Worm (Caenorhabditis elegans) whole organism, L1 larva: Measurements from ENCODE around the gene T23G5.2.

ENCODE experiments used
- C04F5.9 ChIP-seq: sonication (generic microtip); optimal IDR thresholded peaks from 2 replicates; lab custom pipeline; 2016; ENCODE audit warnings: missing genetic modification characterization, missing compliant biosample characterization
- C16A3.4 ChIP-seq: fragments of 150-350 bp; optimal IDR thresholded peaks from 2 replicates; lab custom pipeline; 2014; ENCODE audit warnings: missing biosample characterization, missing genetic modification characterization
- F16B12.6 ChIP-seq: fragments of 150-350 bp; optimal IDR thresholded peaks from 2 replicates; lab custom pipeline; 2014; ENCODE audit warnings: missing biosample characterization, missing genetic modification characterization
- Y116A8C.19 ChIP-seq: sonication (generic microtip); optimal IDR thresholded peaks from 2 replicates; lab custom pipeline; 2016; ENCODE audit warnings: missing compliant biosample characterization, missing genetic modification characterization, borderline replicate concordance
- aha-1 ChIP-seq: fragments of 150-350 bp; optimal IDR thresholded peaks from 2 replicates; lab custom pipeline; 2014; ENCODE audit warnings: missing biosample characterization, missing genetic modification characterization
- alr-1 ChIP-seq: fragments of 200-800 bp; sonication (Bioruptor generic); optimal IDR thresholded peaks from 2 replicates; lab custom pipeline; 2018; ENCODE audit warnings: borderline replicate concordance, mild to moderate bottlenecking, missing genetic modification characterization, missing compliant biosample characterization
- aly-2 ChIP-seq: fragments of 150-350 bp; optimal IDR thresholded peaks from 2 replicates; lab custom pipeline; 2014; ENCODE audit warnings: missing biosample characterization, missing genetic modification characterization
- ceh-63 ChIP-seq: fragments of 200-800 bp; sonication (Bioruptor generic); optimal IDR thresholded peaks from 2 replicates; lab custom pipeline; 2018; ENCODE audit warnings: mild to moderate bottlenecking, missing genetic modification characterization, missing compliant biosample characterization
- ceh-8 ChIP-seq: fragments of 200-800 bp; sonication (Bioruptor generic); optimal IDR thresholded peaks from 2 replicates; lab custom pipeline; 2018; ENCODE audit warnings: mild to moderate bottlenecking, missing genetic modification characterization, moderate library complexity, missing compliant biosample characterization
- ceh-82 ChIP-seq, 3 experiments: fragments of 150-350 bp in 1 of 3; sonication (generic microtip) in 2 of 3; optimal IDR thresholded peaks; 2 replicates each; lab custom pipeline; 2014 to 2017; ENCODE audit warnings: missing biosample characterization in 3 of 3, missing genetic modification characterization in 3 of 3
- ceh-88 ChIP-seq: fragments of 200-800 bp; sonication (Bioruptor generic); IDR thresholded peaks from 2 replicates; pipeline ENCODE4 v1.3.6; 2022; ENCODE audit warnings: missing genetic modification characterization, missing compliant biosample characterization
- ceh-90 ChIP-seq: sonication (generic microtip); optimal IDR thresholded peaks from 2 replicates; lab custom pipeline; 2016; ENCODE audit warnings: missing genetic modification characterization, missing compliant biosample characterization
- ces-1 ChIP-seq: fragments of 150-350 bp; optimal IDR thresholded peaks from 2 replicates; lab custom pipeline; 2014; ENCODE audit warnings: missing biosample characterization, missing genetic modification reagents, missing genetic modification characterization
- dpl-1 ChIP-seq, 3 experiments: fragments of 150-350 bp in 2 of 3; sonication (generic microtip) in 1 of 3; optimal IDR thresholded peaks; 2 replicates each; lab custom pipeline; 2014 to 2017; ENCODE audit warnings: missing biosample characterization in 3 of 3, missing genetic modification characterization in 3 of 3, missing genetic modification reagents in 3 of 3
- efl-3 ChIP-seq: fragments of 200-800 bp; sonication (Bioruptor generic); optimal IDR thresholded peaks from 2 replicates; lab custom pipeline; 2018; ENCODE audit warnings: mild to moderate bottlenecking, missing genetic modification characterization, missing compliant biosample characterization
- egl-13 ChIP-seq: sonication (generic microtip); optimal IDR thresholded peaks from 2 replicates; lab custom pipeline; 2016; ENCODE audit warnings: missing genotype, missing genetic modification reagents, missing genetic modification characterization, missing compliant biosample characterization
- elt-3 ChIP-seq, 6 experiments: fragments of 150-350 bp in 1 of 6; sonication (generic microtip); optimal IDR thresholded peaks; 2 replicates each; lab custom pipeline; 2017 to 2018; ENCODE audit warnings: missing biosample characterization in 6 of 6, missing genetic modification characterization in 6 of 6, inconsistent platforms in 1 of 6
- ets-5 ChIP-seq: fragments of 200-800 bp; sonication (Bioruptor generic); IDR thresholded peaks from 2 replicates; pipeline ENCODE4 v1.3.6; 2022; ENCODE audit warnings: missing genetic modification characterization, missing compliant biosample characterization
- fkh-10 ChIP-seq: sonication (generic microtip); optimal IDR thresholded peaks from 2 replicates; lab custom pipeline; 2017; ENCODE audit warnings: missing biosample characterization, missing genetic modification reagents, missing genetic modification characterization
- fkh-4 ChIP-seq: sonication (generic microtip); optimal IDR thresholded peaks from 2 replicates; lab custom pipeline; 2016; ENCODE audit warnings: missing compliant biosample characterization, missing genetic modification characterization, borderline replicate concordance
- fos-1 ChIP-seq: fragments of 150-350 bp; optimal IDR thresholded peaks from 2 replicates; lab custom pipeline; 2014; ENCODE audit warnings: missing biosample characterization, missing genetic modification characterization
- grh-1 ChIP-seq: fragments of 200-800 bp; sonication (Bioruptor generic); IDR thresholded peaks from 2 replicates; pipeline ENCODE4 v1.3.6; 2022; ENCODE audit warnings: missing genetic modification reagents, missing genetic modification characterization, missing compliant biosample characterization
- hlh-4 ChIP-seq: sonication (generic microtip); optimal IDR thresholded peaks from 2 replicates; lab custom pipeline; 2016; ENCODE audit warnings: mild to moderate bottlenecking, missing genetic modification characterization, missing compliant biosample characterization
- irx-1 ChIP-seq: sonication (generic microtip); optimal IDR thresholded peaks from 2 replicates; lab custom pipeline; 2016; ENCODE audit warnings: missing genetic modification characterization, missing compliant biosample characterization
- isw-1 ChIP-seq: fragments of 200-800 bp; sonication (Bioruptor generic); IDR thresholded peaks from 2 replicates; pipeline ENCODE4 v1.3.6; 2022; ENCODE audit warnings: missing genetic modification characterization, missing compliant biosample characterization
- lin-14 ChIP-seq: fragments of 200-800 bp; sonication (Bioruptor generic); optimal IDR thresholded peaks from 2 replicates; lab custom pipeline; 2018; ENCODE audit warnings: mild to moderate bottlenecking, missing genetic modification characterization, moderate library complexity, missing compliant biosample characterization
- lin-15B ChIP-seq: fragments of 150-350 bp; sonication (generic microtip); optimal IDR thresholded peaks from 3 replicates; lab custom pipeline; 2014; ENCODE audit warnings: missing biosample characterization, missing genetic modification characterization
- lin-35 ChIP-seq, 2 experiments: fragments of 150-350 bp; optimal IDR thresholded peaks; 2 replicates each; lab custom pipeline; 2014; ENCODE audit warnings: missing biosample characterization in 2 of 2, missing genetic modification characterization in 2 of 2, missing genetic modification reagents in 2 of 2
- lir-3 ChIP-seq: sonication (generic microtip); optimal IDR thresholded peaks from 2 replicates; lab custom pipeline; 2016; ENCODE audit warnings: mild to moderate bottlenecking, missing genetic modification characterization, moderate library complexity, missing compliant biosample characterization; ENCODE audit not compliant: poor library complexity
- lsy-2 ChIP-seq, 2 experiments: fragments of 150-350 bp; optimal IDR thresholded peaks; 2 replicates each; lab custom pipeline; 2014; ENCODE audit warnings: missing biosample characterization in 2 of 2, missing genetic modification characterization in 2 of 2
- mdl-1 ChIP-seq, 2 experiments: fragments of 150-350 bp; optimal IDR thresholded peaks; 2 replicates each; lab custom pipeline; 2014 to 2017; ENCODE audit warnings: missing biosample characterization in 2 of 2, missing genetic modification characterization in 2 of 2, inconsistent platforms in 1 of 2
- mep-1 ChIP-seq: fragments of 150-350 bp; optimal IDR thresholded peaks from 2 replicates; lab custom pipeline; 2014; ENCODE audit warnings: missing biosample characterization, missing genetic modification characterization
- nhr-11 ChIP-seq: fragments of 150-350 bp; optimal IDR thresholded peaks from 2 replicates; lab custom pipeline; 2014; ENCODE audit warnings: missing biosample characterization, missing genetic modification characterization
- nhr-12 ChIP-seq: sonication (generic microtip); optimal IDR thresholded peaks from 2 replicates; lab custom pipeline; 2017; ENCODE audit warnings: missing biosample characterization, missing genetic modification characterization
- nhr-28 ChIP-seq: fragments of 150-350 bp; optimal IDR thresholded peaks from 2 replicates; lab custom pipeline; 2014; ENCODE audit warnings: missing biosample characterization, missing genetic modification characterization
- nhr-47 ChIP-seq: sonication (generic microtip); optimal IDR thresholded peaks from 2 replicates; lab custom pipeline; 2016; ENCODE audit warnings: mild to moderate bottlenecking, missing genetic modification characterization, moderate library complexity, missing compliant biosample characterization
- nhr-76 ChIP-seq: sonication (generic microtip); optimal IDR thresholded peaks from 2 replicates; lab custom pipeline; 2017; ENCODE audit warnings: missing biosample characterization, missing genetic modification characterization
- rnt-1 ChIP-seq: sonication (generic microtip); optimal IDR thresholded peaks from 2 replicates; lab custom pipeline; 2016; ENCODE audit warnings: mild to moderate bottlenecking, missing genetic modification characterization, moderate library complexity, missing compliant biosample characterization
- skn-1 ChIP-seq: fragments of 150-350 bp; optimal IDR thresholded peaks from 2 replicates; lab custom pipeline; 2014; ENCODE audit warnings: missing biosample characterization, missing genetic modification characterization
- sup-37 ChIP-seq: fragments of 200-800 bp; sonication (Bioruptor generic); optimal IDR thresholded peaks from 2 replicates; lab custom pipeline; 2018; ENCODE audit warnings: mild to moderate bottlenecking, missing genetic modification characterization, missing compliant biosample characterization
- tbx-2 ChIP-seq: sonication (generic microtip); optimal IDR thresholded peaks from 2 replicates; lab custom pipeline; 2016; ENCODE audit warnings: missing genetic modification characterization, missing compliant biosample characterization
- tlp-1 ChIP-seq: fragments of 150-350 bp; optimal IDR thresholded peaks from 2 replicates; lab custom pipeline; 2014; ENCODE audit warnings: missing biosample characterization, missing genetic modification characterization
- unc-130 ChIP-seq: fragments of 150-350 bp; optimal IDR thresholded peaks from 2 replicates; lab custom pipeline; 2017; ENCODE audit warnings: missing biosample characterization, missing genetic modification characterization, inconsistent platforms
- unc-30 ChIP-seq: sonication (generic microtip); optimal IDR thresholded peaks from 2 replicates; lab custom pipeline; 2017; ENCODE audit warnings: missing biosample characterization, missing genetic modification characterization
- unc-98 ChIP-seq: fragments of 200-800 bp; sonication (Bioruptor generic); IDR thresholded peaks from 2 replicates; pipeline ENCODE4 v1.3.6; 2022; ENCODE audit warnings: missing genetic modification characterization, missing compliant biosample characterization
- xbp-1 ChIP-seq: sonication (generic microtip); optimal IDR thresholded peaks from 2 replicates; lab custom pipeline; 2016; ENCODE audit warnings: missing genetic modification characterization, missing compliant biosample characterization
- zip-4 ChIP-seq: fragments of 200-800 bp; sonication (Bioruptor generic); optimal IDR thresholded peaks from 2 replicates; lab custom pipeline; 2018; ENCODE audit warnings: mild to moderate bottlenecking, missing genetic modification characterization, moderate library complexity, missing compliant biosample characterization
- ztf-11 ChIP-seq, 2 experiments: sonication (generic microtip); optimal IDR thresholded peaks; 2 replicates each; lab custom pipeline; 2016 to 2017; ENCODE audit warnings: missing genetic modification characterization in 2 of 2, missing biosample characterization in 1 of 2, missing compliant biosample characterization in 1 of 2

Gene T23G5.2

DNA sequence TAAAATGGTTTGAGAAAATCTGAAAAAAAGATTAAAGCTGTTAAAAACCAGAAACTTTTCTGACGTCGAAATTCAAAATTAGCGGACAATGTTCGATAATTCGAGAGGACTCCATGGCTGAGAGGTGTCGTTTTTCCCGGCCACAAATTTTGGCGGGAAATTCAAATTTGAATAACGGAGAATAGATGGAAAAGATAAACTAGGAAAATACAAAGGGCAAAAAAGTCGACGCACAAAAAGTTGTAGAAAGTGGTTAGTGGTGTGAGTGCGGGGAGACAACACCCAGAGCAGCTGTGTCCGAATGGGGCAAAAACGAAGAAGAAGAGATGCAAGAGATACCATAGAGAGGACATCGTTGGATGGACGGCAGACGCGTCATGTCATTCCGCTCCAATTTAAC is 45.0 kb downstream of the T23G5.2 start, which contains the start of gene cls-3 (continued):
- TF ChIP-seq tbx-2 (tag; lab: Kevin White, UChicago) (peak; percentile 25), tlp-1 (tag; lab: Kevin White, UChicago) (no peak), ces-1 (GFP tag; lab: Kevin White, UChicago) (no peak), grh-1 (GFP tag; lab: Robert Waterston, UW) (no peak), mep-1 (tag; lab: Kevin White, UChicago) (peak; percentile 27), C16A3.4 (tag; lab: Kevin White, UChicago) (peak; percentile 56), egl-13 (tag; lab: Kevin White, UChicago) (peak; percentile 13), fkh-4 (tag; lab: Kevin White, UChicago) (peak; percentile 5), dpl-1 (GFP tag; optimal IDR thresholded peaks at IDR 0.05; lab: Kevin White, UChicago) (peak; percentile 88 to 92 (median 90)), nhr-28 (tag; lab: Kevin White, UChicago) (no peak), mdl-1 (tag; optimal IDR thresholded peaks at IDR 0.05; lab: Kevin White, UChicago) (no peak), ztf-11 (tag; optimal IDR thresholded peaks at IDR 0.05; lab: Kevin White, UChicago) (peak in 1 of 2 experiments; percentile 45), irx-1 (tag; lab: Kevin White, UChicago) (peak; percentile 33), ceh-90 (tag; lab: Kevin White, UChicago) (no peak), ceh-8 (GFP tag; lab: Kevin White, UChicago) (peak; percentile 52), nhr-11 (tag; lab: Kevin White, UChicago) (no peak), C04F5.9 (tag; lab: Kevin White, UChicago) (no peak), ceh-88 (GFP tag; lab: Robert Waterston, UW) (no peak), hlh-4 (no peak), lin-14 (GFP tag; lab: Kevin White, UChicago) (peak; percentile 68), Y116A8C.19 (tag; lab: Kevin White, UChicago) (no peak), unc-30 (tag; lab: Kevin White, UChicago) (no peak), nhr-76 (tag; lab: Kevin White, UChicago) (no peak), lin-15B (tag; lab: Kevin White, UChicago) (no peak), isw-1 (GFP tag; lab: Robert Waterston, UW) (peak; percentile 34; the same call in 1 of the 2 replicates), lsy-2 (tag; optimal IDR thresholded peaks at IDR 0.05; lab: Kevin White, UChicago) (peak; percentile 61 to 76), elt-3 (tag; optimal IDR thresholded peaks at IDR 0.05; lab: Kevin White, UChicago) (no peak), ceh-82 (tag; optimal IDR thresholded peaks at IDR 0.05; lab: Kevin White, UChicago) (no peak), lir-3 (tag; lab: Kevin White, UChicago) (peak; percentile 65), fkh-10 (GFP tag; lab: Kevin White, UChicago) (no peak), nhr-12 (no peak), skn-1 (tag; lab: Kevin White, UChicago) (no peak), zip-4 (GFP tag; lab: Kevin White, UChicago) (no peak), unc-130 (no peak), nhr-47 (tag; lab: Kevin White, UChicago) (peak; percentile 68), alr-1 (tag; lab: Kevin White, UChicago) (no peak), xbp-1 (tag; lab: Kevin White, UChicago) (peak; percentile 45), unc-98 (GFP tag; lab: Robert Waterston, UW) (no peak), ets-5 (GFP tag; lab: Robert Waterston, UW) (no peak), rnt-1 (tag; lab: Kevin White, UChicago) (peak; percentile 88), lin-35 (GFP tag; optimal IDR thresholded peaks at IDR 0.05; lab: Kevin White, UChicago) (peak; percentile 88 to 92), aha-1 (tag; lab: Kevin White, UChicago) (no peak), F16B12.6 (tag; lab: Kevin White, UChicago) (peak; percentile 54), ceh-63 (no peak), sup-37 (GFP tag; lab: Kevin White, UChicago) (no peak), efl-3 (GFP tag; lab: Kevin White, UChicago) (no peak), fos-1 (tag; lab: Kevin White, UChicago) (no peak), aly-2 (no peak)
